Fruit fly (Drosophila melanogaster) whole organism: ENCODE results near the gene GCC88.

Experiments used
- CG8478 ChIP-seq: fragments of >200 bp; optimal IDR thresholded peaks from 2 replicates; lab custom pipeline; 2018; ENCODE audit warnings: inconsistent platforms
- EcR ChIP-seq, 2 experiments: fragments of >200 bp; optimal IDR thresholded peaks; 2 replicates each; lab custom pipeline; 2017; ENCODE audit warnings: missing biosample characterization in 2 of 2, missing genetic modification characterization in 2 of 2, missing genetic modification reagents in 2 of 2
- usp ChIP-seq: fragments of >200 bp; optimal IDR thresholded peaks from 2 replicates; lab custom pipeline; 2017; ENCODE audit warnings: missing biosample characterization, missing genetic modification characterization, mixed read lengths

- TF ChIP-seq CG8478 (no peak), EcR (GFP tag; optimal IDR thresholded peaks at IDR 0.05; lab: Kevin White, UChicago) (no peak), usp (GFP tag; lab: Kevin White, UChicago) (no peak)
Observed at dm6 chr3R:11272667-11273066, 42.3 kb upstream of the GCC88 start.
